Fruit fly (Drosophila melanogaster): ENCODE data around the gene Reps.

- no peak for TF ChIP-seq usp (GFP tag; optimal IDR thresholded peaks at IDR 0.05)
- TF ChIP-seq CG8478 (optimal IDR thresholded peaks at IDR 0.05), result no peak
- no peak for TF ChIP-seq Dll (optimal IDR thresholded peaks at IDR 0.05)
- TF ChIP-seq psq (optimal IDR thresholded peaks at IDR 0.05), result no peak
- no peak for TF ChIP-seq EcR (GFP tag; optimal IDR thresholded peaks at IDR 0.05)
- no peak for TF ChIP-seq pan (optimal IDR thresholded peaks at IDR 0.05)
Observed at dm6 chr2L:11065932-11066823, 40.3 kb downstream of the Reps start.

All from whole organism.